Fruit fly (Drosophila melanogaster) whole organism, wandering third instar larva: ENCODE results near the gene CG13392.

ENCODE experiments used
- Abd-B ChIP-seq: fragments of >200 bp; optimal IDR thresholded peaks from 2 replicates; lab custom pipeline; 2017; ENCODE audit warnings: missing biosample characterization, missing genetic modification characterization
- CG32264 ChIP-seq: fragments of 200-800 bp; sonication (Bioruptor generic); optimal IDR thresholded peaks from 2 replicates; lab custom pipeline; 2016; ENCODE audit warnings: missing biosample characterization, missing genetic modification characterization
- CG9705 ChIP-seq: fragments of 200-800 bp; sonication (Bioruptor generic); optimal IDR thresholded peaks from 2 replicates; lab custom pipeline; 2018; ENCODE audit warnings: missing biosample characterization, mild to moderate bottlenecking, missing genetic modification characterization
- CrebA ChIP-seq: fragments of 200-800 bp; sonication (Bioruptor generic); optimal IDR thresholded peaks from 2 replicates; lab custom pipeline; 2016; ENCODE audit warnings: missing biosample characterization, mild to moderate bottlenecking, missing genetic modification characterization, borderline replicate concordance
- Dfd ChIP-seq: fragments of >200 bp; optimal IDR thresholded peaks from 2 replicates; lab custom pipeline; 2017; ENCODE audit warnings: missing biosample characterization, missing genetic modification characterization
- Dif ChIP-seq: fragments of 200-275, 200-300 bp; sonication (Bioruptor generic); optimal IDR thresholded peaks from 2 replicates; lab custom pipeline; 2018; ENCODE audit warnings: missing biosample characterization, missing genetic modification characterization; ENCODE audit not compliant: partially characterized antibody
- GATAd ChIP-seq: sonication (Bioruptor generic); optimal IDR thresholded peaks from 2 replicates; lab custom pipeline; 2016; ENCODE audit warnings: missing biosample characterization, missing genetic modification characterization
- HLH106 ChIP-seq: fragments of 200-800 bp; optimal IDR thresholded peaks from 3 replicates; lab custom pipeline; 2019; ENCODE audit warnings: missing biosample characterization, mild to moderate bottlenecking, missing genetic modification characterization, moderate library complexity
- Hnf4 ChIP-seq: fragments of 200-800 bp; sonication (Bioruptor generic); optimal IDR thresholded peaks from 2 replicates; lab custom pipeline; 2016; ENCODE audit warnings: missing biosample characterization, mild to moderate bottlenecking, missing genetic modification characterization
- Hr78 ChIP-seq: fragments of >200 bp; optimal IDR thresholded peaks from 2 replicates; lab custom pipeline; 2017; ENCODE audit warnings: missing biosample characterization, missing genetic modification characterization
- Hr83 ChIP-seq: fragments of 200-300 bp; sonication (Bioruptor generic); optimal IDR thresholded peaks from 2 replicates; lab custom pipeline; 2016; ENCODE audit warnings: missing biosample characterization, mild to moderate bottlenecking, missing genetic modification characterization, moderate library complexity; ENCODE audit not compliant: poor library complexity, severe bottlenecking
- Jra ChIP-seq: sonication (Bioruptor generic); optimal IDR thresholded peaks from 2 replicates; lab custom pipeline; 2016; ENCODE audit warnings: missing biosample characterization, missing genetic modification characterization
- Mio ChIP-seq: sonication (Bioruptor generic); optimal IDR thresholded peaks from 2 replicates; lab custom pipeline; 2016; ENCODE audit warnings: missing biosample characterization, missing genetic modification characterization
- Myc ChIP-seq: fragments of >200 bp; optimal IDR thresholded peaks from 2 replicates; lab custom pipeline; 2017
- N ChIP-seq: fragments of >200 bp; optimal IDR thresholded peaks from 2 replicates; lab custom pipeline; 2018; ENCODE audit warnings: missing biosample characterization, missing external identifiers, missing genetic modification characterization
- OdsH ChIP-seq: fragments of 200-800 bp; sonication (Bioruptor generic); optimal IDR thresholded peaks from 2 replicates; lab custom pipeline; 2016; ENCODE audit warnings: missing biosample characterization, mild to moderate bottlenecking, missing genetic modification characterization
- Rel ChIP-seq, 2 experiments: fragments of 200-800 bp; sonication (Bioruptor generic) in 1 of 2; optimal IDR thresholded peaks; 2 replicates in 1 of 2; 3 replicates in 1 of 2; lab custom pipeline; 2016 to 2019; ENCODE audit warnings: mild to moderate bottlenecking in 2 of 2, missing biosample characterization in 2 of 2, missing genetic modification characterization in 2 of 2, moderate library complexity in 1 of 2
- Sp1 ChIP-seq: fragments of 200-800 bp; sonication (Bioruptor generic); optimal IDR thresholded peaks from 3 replicates; lab custom pipeline; 2019; ENCODE audit warnings: missing biosample characterization, mild to moderate bottlenecking, missing genetic modification characterization, moderate library complexity
- Vsx2 ChIP-seq: fragments of 200-300, 225-300 bp; sonication (Bioruptor generic); optimal IDR thresholded peaks from 2 replicates; lab custom pipeline; 2018; ENCODE audit warnings: missing biosample characterization, missing genetic modification characterization; ENCODE audit not compliant: partially characterized antibody
- br ChIP-seq: fragments of 200-800 bp; sonication (Bioruptor generic); optimal IDR thresholded peaks from 2 replicates; lab custom pipeline; 2016; ENCODE audit warnings: missing biosample characterization, missing genetic modification characterization
- brk ChIP-seq: fragments of 200-800 bp; sonication (Bioruptor generic); optimal IDR thresholded peaks from 2 replicates; lab custom pipeline; 2016; ENCODE audit warnings: missing biosample characterization, mild to moderate bottlenecking, missing genetic modification characterization
- dl ChIP-seq, 2 experiments: fragments of 175-275, 200-275 bp in 1 of 2; fragments of 200-275 bp in 1 of 2; sonication (Bioruptor generic); optimal IDR thresholded peaks; lab custom pipeline; 2018; ENCODE audit warnings: mild to moderate bottlenecking in 2 of 2, missing biosample characterization in 2 of 2, missing genetic modification characterization in 2 of 2, moderate library complexity in 2 of 2; ENCODE audit not compliant: partially characterized antibody in 2 of 2, insufficient read depth in 1 of 2
- dmrt93B ChIP-seq: fragments of 200-800 bp; sonication (Bioruptor generic); optimal IDR thresholded peaks from 2 replicates; lab custom pipeline; 2018; ENCODE audit warnings: missing biosample characterization, mild to moderate bottlenecking, missing genetic modification characterization
- dsf ChIP-seq: sonication (Bioruptor generic); optimal IDR thresholded peaks from 2 replicates; lab custom pipeline; 2016; ENCODE audit warnings: missing biosample characterization, missing genetic modification characterization, borderline replicate concordance
- ey ChIP-seq: fragments of 200-800 bp; sonication (Bioruptor generic); optimal IDR thresholded peaks from 2 replicates; lab custom pipeline; 2016; ENCODE audit warnings: missing biosample characterization, missing genetic modification characterization
- foxo ChIP-seq, 2 experiments: fragments of 200-800 bp; sonication (Bioruptor generic); optimal IDR thresholded peaks; 2 replicates in 1 of 2; 3 replicates in 1 of 2; lab custom pipeline; 2016 to 2017; ENCODE audit warnings: missing biosample characterization in 2 of 2, missing genetic modification characterization in 2 of 2
- fru ChIP-seq: fragments of 200-800 bp; sonication (Bioruptor generic); optimal IDR thresholded peaks from 3 replicates; lab custom pipeline; 2016; ENCODE audit warnings: missing biosample characterization, mild to moderate bottlenecking, missing genetic modification characterization
- h ChIP-seq: fragments of 200-800 bp; sonication (Bioruptor generic); optimal IDR thresholded peaks from 3 replicates; lab custom pipeline; 2016; ENCODE audit warnings: missing biosample characterization, mild to moderate bottlenecking, missing genetic modification characterization
- jim ChIP-seq: fragments of 175-275, 200-325 bp; sonication (Bioruptor generic); optimal IDR thresholded peaks from 2 replicates; lab custom pipeline; 2016; ENCODE audit warnings: missing biosample characterization, mild to moderate bottlenecking, missing genetic modification characterization
- lola ChIP-seq: fragments of >200 bp; optimal IDR thresholded peaks from 2 replicates; lab custom pipeline; 2017; ENCODE audit warnings: missing biosample characterization, missing genetic modification characterization
- pan ChIP-seq: fragments of >200 bp; optimal IDR thresholded peaks from 2 replicates; lab custom pipeline; 2017
- psq ChIP-seq: fragments of 200-800 bp; sonication (Bioruptor generic); optimal IDR thresholded peaks from 3 replicates; lab custom pipeline; 2017; ENCODE audit warnings: missing biosample characterization, mild to moderate bottlenecking, missing genetic modification characterization, moderate library complexity
- rgr ChIP-seq: fragments of 200-800 bp; sonication (Bioruptor generic); optimal IDR thresholded peaks from 3 replicates; lab custom pipeline; 2016; ENCODE audit warnings: missing biosample characterization, mild to moderate bottlenecking, missing genetic modification characterization
- sage ChIP-seq: fragments of 200-800 bp; sonication (Bioruptor generic); optimal IDR thresholded peaks from 2 replicates; lab custom pipeline; 2016; ENCODE audit warnings: missing biosample characterization, mild to moderate bottlenecking, missing genetic modification characterization
- sv ChIP-seq: fragments of 200-800 bp; sonication (Bioruptor generic); optimal IDR thresholded peaks from 3 replicates; lab custom pipeline; 2016; ENCODE audit warnings: missing biosample characterization, missing genetic modification characterization
- tai ChIP-seq: sonication (Bioruptor generic); optimal IDR thresholded peaks from 2 replicates; lab custom pipeline; 2016; ENCODE audit warnings: missing biosample characterization, missing genetic modification characterization
- usp ChIP-seq: fragments of >200 bp; optimal IDR thresholded peaks from 2 replicates; lab custom pipeline; 2017; ENCODE audit warnings: missing biosample characterization, missing genetic modification characterization
- woc ChIP-seq: sonication (Bioruptor generic); optimal IDR thresholded peaks from 2 replicates; lab custom pipeline; 2016; ENCODE audit warnings: missing biosample characterization, mild to moderate bottlenecking, missing genetic modification characterization

The CG13392 gene

DNA sequence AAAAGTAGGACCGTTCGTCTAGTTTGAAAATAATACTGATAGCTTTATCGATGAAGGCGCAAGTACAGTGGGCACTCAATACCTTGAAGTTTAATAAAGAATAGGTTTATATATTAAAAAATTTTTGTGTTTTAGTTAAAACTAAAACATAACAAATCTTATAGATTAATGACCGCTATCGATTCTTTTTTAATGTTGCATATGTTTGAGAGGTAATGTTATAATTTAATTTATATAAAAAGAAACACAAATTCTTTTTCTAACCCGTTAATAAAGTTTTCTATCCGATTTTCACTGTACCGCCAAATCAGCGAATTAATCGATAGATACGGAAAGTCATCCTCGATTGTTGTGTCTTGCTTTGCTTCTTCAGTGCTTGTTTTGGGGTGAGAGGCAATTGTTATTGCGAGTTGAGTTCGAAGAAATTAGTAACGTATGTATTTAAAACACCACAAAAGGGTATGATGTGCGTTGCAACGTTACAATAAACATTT lies 1.5 kb upstream of the CG13392 start, which contains the start of the genes Dad1 and CG13384 (continued):
- TF ChIP-seq Hr78 (GFP tag; lab: Kevin White, UChicago) (no peak), ey (peak; percentile 82), Abd-B (GFP tag; lab: Kevin White, UChicago) (no peak), h (GFP tag; lab: Kevin White, UChicago) (peak; percentile 94), CG9705 (GFP tag; lab: Kevin White, UChicago) (peak; percentile 90), br (GFP tag; lab: Kevin White, UChicago) (peak; percentile 82), foxo (GFP tag; optimal IDR thresholded peaks at IDR 0.05; lab: Kevin White, UChicago) (peak in 1 of 2 experiments; percentile 95)

DNA sequence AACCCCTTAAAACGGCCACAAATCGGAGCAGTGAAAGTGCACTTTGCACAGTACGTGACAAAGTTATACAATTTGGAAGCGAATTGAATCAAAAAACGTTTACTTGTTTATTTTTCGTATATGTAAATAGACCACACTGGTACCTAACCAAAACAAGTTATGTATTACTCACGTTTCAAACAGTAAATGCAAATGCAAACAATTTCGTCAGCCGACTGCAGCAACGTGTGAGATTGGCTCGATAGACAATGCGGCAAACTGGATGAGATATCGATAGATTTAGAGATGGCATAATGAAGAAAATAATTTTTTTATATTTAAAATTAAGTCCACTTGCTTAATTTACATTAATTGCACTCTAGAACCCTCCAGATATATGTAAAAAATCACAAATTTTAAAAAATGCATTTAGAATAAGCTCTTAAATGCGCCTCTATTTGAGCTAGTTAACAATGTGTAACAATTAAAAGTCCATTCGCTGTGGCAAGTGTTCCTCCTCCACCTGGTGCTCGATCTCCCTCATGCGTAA lies 1.0 kb downstream of the CG13392 start, which contains the start of gene AlaRS:
TSS of gene AlaRS (minus strand) at position 257 of the 529 bp plus-strand sequence.
- TF ChIP-seq OdsH (GFP tag; lab: Kevin White, UChicago) (peak; percentile 57), CG9705 (GFP tag; lab: Kevin White, UChicago) (peak; percentile 40), Jra (GFP tag; lab: Kevin White, UChicago) (peak; percentile 31), usp (GFP tag; lab: Kevin White, UChicago) (no peak), Dif (GFP tag; lab: Kevin White, UChicago) (no peak), Vsx2 (no peak), Dfd (no peak), Sp1 (peak; percentile 56), Mio (GFP tag; lab: Kevin White, UChicago) (no peak), pan (lab: Kevin White, UChicago) (no peak), dmrt93B (GFP tag; lab: Kevin White, UChicago) (no peak), Hr83 (no peak), foxo (GFP tag; optimal IDR thresholded peaks at IDR 0.05; lab: Kevin White, UChicago) (peak in 1 of 2 experiments; percentile 66), Hr78 (GFP tag; lab: Kevin White, UChicago) (no peak), tai (GFP tag; lab: Kevin White, UChicago) (no peak), Hnf4 (GFP tag; lab: Kevin White, UChicago) (peak; percentile 76), dsf (peak; percentile 15), Abd-B (GFP tag; lab: Kevin White, UChicago) (no peak), sage (GFP tag; lab: Kevin White, UChicago) (peak; percentile 70), psq (GFP tag; lab: Kevin White, UChicago) (peak; percentile 52), CG32264 (GFP tag; lab: Kevin White, UChicago) (no peak), brk (peak; percentile 65), fru (GFP tag; lab: Kevin White, UChicago) (peak; percentile 63), lola (GFP tag; lab: Kevin White, UChicago) (no peak), HLH106 (tag; lab: Kevin White, UChicago) (peak; percentile 53), CrebA (GFP tag; lab: Kevin White, UChicago) (no peak), N (no peak), br (GFP tag; lab: Kevin White, UChicago) (peak; percentile 42), sv (peak; percentile 30), Myc (lab: Kevin White, UChicago) (no peak), h (GFP tag; lab: Kevin White, UChicago) (peak; percentile 76), GATAd (GFP tag; lab: Kevin White, UChicago) (no peak), rgr (GFP tag; lab: Kevin White, UChicago) (peak; percentile 69), woc (GFP tag; lab: Kevin White, UChicago) (peak; percentile 57), jim (no peak), Rel (GFP tag; optimal IDR thresholded peaks at IDR 0.05; lab: Kevin White, UChicago) (no peak), Rel (tag; optimal IDR thresholded peaks at IDR 0.05; lab: Kevin White, UChicago) (peak; percentile 24), dl (GFP tag; optimal IDR thresholded peaks at IDR 0.05; lab: Kevin White, UChicago; ENCODE audit: insufficient read depth in 1 of 2, partially characterized antibody in 2 of 2) (no peak), ey (peak; percentile 42)
